Worm (Caenorhabditis elegans): ENCODE results near the gene F59A7.5.

DNA sequence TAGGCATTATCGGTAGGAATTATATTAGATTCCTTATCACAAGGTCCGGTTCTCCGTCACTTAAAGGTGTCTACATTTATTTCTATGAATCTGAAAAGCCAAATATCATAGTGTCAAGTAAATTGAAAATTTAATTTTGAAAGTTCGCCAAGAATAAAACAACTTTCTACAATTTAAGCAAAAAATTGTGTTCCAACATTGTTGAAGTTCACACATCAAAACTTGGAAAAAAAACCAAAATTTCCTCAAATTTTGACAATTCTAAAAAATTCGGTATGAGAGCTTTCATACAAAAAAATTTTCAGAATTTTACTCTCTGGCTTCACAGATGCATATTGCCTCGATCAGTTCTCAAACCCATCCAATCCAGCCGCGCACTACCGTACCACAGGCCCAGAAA lies 10.7 kb upstream of the F59A7.5 start, which contains the start of gene F59A7.7:
- TF ChIP-seq him-1 (tag; optimal IDR thresholded peaks at IDR 0.05) (no peak), W03F9.2 (tag; optimal IDR thresholded peaks at IDR 0.05) (no peak)

Data from whole organism, L4/young adult.